Fruit fly (Drosophila melanogaster) whole organism, embryonic: ENCODE data around the gene CG31777.

ENCODE experiments used
- Abd-B ChIP-seq: fragments of 200-800 bp; sonication (Bioruptor generic); optimal IDR thresholded peaks from 2 replicates; lab custom pipeline; 2018; ENCODE audit warnings: missing biosample characterization, mild to moderate bottlenecking, missing genetic modification characterization, moderate library complexity
- Atf6 ChIP-seq: fragments of 200-800 bp; sonication (Bioruptor generic); IDR thresholded peaks from 2 replicates; pipeline ENCODE4 v1.3.6; 2022; ENCODE audit warnings: missing biosample characterization, missing genetic modification characterization
- CG12769 ChIP-seq: fragments of 200-800 bp; sonication (Bioruptor generic); optimal IDR thresholded peaks from 2 replicates; lab custom pipeline; 2019; ENCODE audit warnings: missing biosample characterization, mild to moderate bottlenecking, missing genetic modification characterization, moderate library complexity
- CG13123 ChIP-seq: fragments of 200-800 bp; sonication (Bioruptor generic); optimal IDR thresholded peaks from 2 replicates; lab custom pipeline; 2016; ENCODE audit warnings: missing biosample characterization, missing genetic modification characterization
- CG1602 ChIP-seq: fragments of 200-800 bp; sonication (Bioruptor generic); optimal IDR thresholded peaks from 3 replicates; lab custom pipeline; 2016; ENCODE audit warnings: missing biosample characterization, missing genetic modification characterization
- CG16863 ChIP-seq: fragments of 200-800 bp; sonication (Bioruptor generic); optimal IDR thresholded peaks from 3 replicates; lab custom pipeline; 2016; ENCODE audit warnings: missing biosample characterization, missing genetic modification characterization
- CG2116 ChIP-seq: fragments of 200-800 bp; sonication (Bioruptor generic); optimal IDR thresholded peaks from 3 replicates; lab custom pipeline; 2018; ENCODE audit warnings: missing biosample characterization, mild to moderate bottlenecking, missing genetic modification characterization
- CG2199 ChIP-seq: fragments of 200-800 bp; sonication (Bioruptor generic); IDR thresholded peaks from 3 replicates; pipeline ENCODE4 v1.3.6; 2022; ENCODE audit warnings: missing biosample characterization, missing genetic modification characterization
- CG3163 ChIP-seq: fragments of 200-800 bp; sonication (Bioruptor generic); optimal IDR thresholded peaks from 3 replicates; lab custom pipeline; 2016; ENCODE audit warnings: missing biosample characterization, missing genetic modification characterization
- CG4707 ChIP-seq: fragments of 200-800 bp; sonication (Bioruptor generic); optimal IDR thresholded peaks from 2 replicates; lab custom pipeline; 2018; ENCODE audit warnings: missing biosample characterization, mild to moderate bottlenecking, missing genetic modification characterization, moderate library complexity
- CG5953 ChIP-seq: fragments of 200-800 bp; sonication (Bioruptor generic); IDR thresholded peaks from 2 replicates; pipeline ENCODE4 v1.3.6; 2022; ENCODE audit warnings: missing biosample characterization, missing genetic modification characterization
- CG7745 ChIP-seq: fragments of 200-800 bp; sonication (Bioruptor generic); optimal IDR thresholded peaks from 2 replicates; lab custom pipeline; 2018; ENCODE audit warnings: missing biosample characterization, mild to moderate bottlenecking, missing genetic modification characterization, moderate library complexity
- CG9437 ChIP-seq: fragments of 200-800 bp; sonication (Bioruptor generic); optimal IDR thresholded peaks from 2 replicates; lab custom pipeline; 2018; ENCODE audit warnings: missing biosample characterization, mild to moderate bottlenecking, missing genetic modification characterization
- CkIIα-i1 ChIP-seq: fragments of 200-800 bp; sonication (Bioruptor generic); IDR thresholded peaks from 2 replicates; pipeline ENCODE4 v1.3.6; 2022; ENCODE audit warnings: missing biosample characterization, missing genetic modification characterization
- Deaf1 ChIP-seq: fragments of 200-800 bp; optimal IDR thresholded peaks from 3 replicates; lab custom pipeline; 2019; ENCODE audit warnings: missing biosample characterization, mild to moderate bottlenecking, missing genetic modification characterization, moderate library complexity
- Dp ChIP-seq: fragments of 200-800 bp; sonication (Bioruptor generic); optimal IDR thresholded peaks from 2 replicates; lab custom pipeline; 2018; ENCODE audit warnings: missing biosample characterization, mild to moderate bottlenecking, missing genetic modification characterization, moderate library complexity
- E2f2 ChIP-seq: fragments of 200-800 bp; sonication (Bioruptor generic); IDR thresholded peaks from 2 replicates; pipeline ENCODE4 v1.3.6; 2022; ENCODE audit warnings: missing biosample characterization, missing genetic modification characterization
- Hand ChIP-seq: fragments of 200-800 bp; sonication (Bioruptor generic); optimal IDR thresholded peaks from 2 replicates; lab custom pipeline; 2017; ENCODE audit warnings: mild to moderate bottlenecking, missing biosample characterization, missing genetic modification reagents, missing genetic modification characterization
- Pdp1 ChIP-seq, 2 experiments: fragments of 200-800 bp; sonication (Bioruptor generic); optimal IDR thresholded peaks; 3 replicates each; lab custom pipeline; 2016; ENCODE audit warnings: missing biosample characterization in 2 of 2, missing genetic modification characterization in 2 of 2, mild to moderate bottlenecking in 1 of 2, moderate library complexity in 1 of 2
- Trl ChIP-seq, 3 experiments: fragments of >200 bp in 2 of 3; fragments of 200-800 bp in 1 of 3; sonication (Bioruptor generic) in 1 of 3; optimal IDR thresholded peaks; 2 replicates in 1 of 3; 3 replicates in 2 of 3; lab custom pipeline; 2016 to 2017; ENCODE audit warnings: missing biosample characterization in 1 of 3, missing genetic modification characterization in 1 of 3
- Vsx1 ChIP-seq: fragments of 200-800 bp; sonication (Bioruptor generic); optimal IDR thresholded peaks from 2 replicates; lab custom pipeline; 2017; ENCODE audit warnings: missing biosample characterization, mild to moderate bottlenecking, missing genetic modification characterization, missing genetic modification reagents
- ap ChIP-seq: fragments of 200-800 bp; sonication (Bioruptor generic); IDR thresholded peaks from 2 replicates; pipeline ENCODE4 v1.3.6; 2022; ENCODE audit warnings: missing biosample characterization, missing genetic modification characterization
- ara ChIP-seq: fragments of 200-800 bp; sonication (Bioruptor generic); IDR thresholded peaks from 2 replicates; pipeline ENCODE4 v1.3.6; 2022; ENCODE audit warnings: missing biosample characterization, missing genetic modification characterization
- ato ChIP-seq: fragments of 200-800 bp; sonication (Bioruptor generic); IDR thresholded peaks from 2 replicates; pipeline ENCODE4 v1.3.6; 2022; ENCODE audit warnings: missing biosample characterization, missing genetic modification characterization; ENCODE audit not compliant: partially characterized antibody
- da ChIP-seq: fragments of 200-800 bp; sonication (Bioruptor generic); optimal IDR thresholded peaks from 2 replicates; lab custom pipeline; 2016; ENCODE audit warnings: missing biosample characterization, missing genetic modification characterization
- dati ChIP-seq: fragments of 200-800 bp; sonication (Bioruptor generic); IDR thresholded peaks from 2 replicates; pipeline ENCODE4 v1.3.6; 2022; ENCODE audit warnings: missing biosample characterization, missing genetic modification characterization
- dpn ChIP-seq, 2 experiments: fragments of 200-800 bp; sonication (Bioruptor generic); optimal IDR thresholded peaks; 3 replicates each; lab custom pipeline; 2016; ENCODE audit warnings: missing biosample characterization in 2 of 2, missing genetic modification characterization in 2 of 2
- esg ChIP-seq: fragments of 200-800 bp; sonication (Bioruptor generic); conservative IDR thresholded peaks from 2 replicates; pipeline ENCODE4 v1.3.6; 2022; ENCODE audit warnings: missing biosample characterization, missing genetic modification characterization
- eve ChIP-seq, 2 experiments: fragments of >200 bp; optimal IDR thresholded peaks; 2 replicates each; lab custom pipeline; 2017; ENCODE audit warnings: missing biosample characterization in 2 of 2, missing genetic modification characterization in 2 of 2
- ewg ChIP-seq: fragments of 200-800 bp; sonication (Bioruptor generic); optimal IDR thresholded peaks from 3 replicates; lab custom pipeline; 2017; ENCODE audit warnings: mild to moderate bottlenecking, missing biosample characterization, missing genetic modification reagents, missing genetic modification characterization
- grau ChIP-seq: fragments of 200-800 bp; optimal IDR thresholded peaks from 3 replicates; lab custom pipeline; 2019; ENCODE audit warnings: missing biosample characterization, mild to moderate bottlenecking, missing genetic modification characterization, moderate library complexity
- hb ChIP-seq: fragments of 200-800 bp; sonication (Bioruptor generic); IDR thresholded peaks from 3 replicates; pipeline ENCODE4 v1.3.6; 2022; ENCODE audit warnings: missing biosample characterization, missing genetic modification characterization; ENCODE audit not compliant: partially characterized antibody
- jigr1 ChIP-seq: fragments of 200-800 bp; sonication (Bioruptor generic); IDR thresholded peaks from 3 replicates; pipeline ENCODE4 v1.3.6; 2022; ENCODE audit warnings: missing biosample characterization, missing genetic modification characterization
- psq ChIP-seq: fragments of 200-800 bp; sonication (Bioruptor generic); optimal IDR thresholded peaks from 2 replicates; lab custom pipeline; 2017; ENCODE audit warnings: missing biosample characterization, missing genetic modification characterization
- pzg ChIP-seq: fragments of 200-800 bp; sonication (Bioruptor generic); optimal IDR thresholded peaks from 3 replicates; lab custom pipeline; 2018; ENCODE audit warnings: missing biosample characterization, mild to moderate bottlenecking, missing genetic modification characterization, moderate library complexity
- sens ChIP-seq: fragments of 200-800 bp; sonication (Bioruptor generic); peaks from one replicate; lab custom pipeline; 2016; ENCODE audit warnings: missing biosample characterization, missing genetic modification characterization
- slp2 ChIP-seq: fragments of 200-800 bp; sonication (Bioruptor generic); optimal IDR thresholded peaks from 2 replicates; lab custom pipeline; 2016; ENCODE audit warnings: missing biosample characterization, missing genetic modification characterization
- sqz ChIP-seq: fragments of 200-800 bp; sonication (Bioruptor generic); optimal IDR thresholded peaks from 3 replicates; lab custom pipeline; 2018; ENCODE audit warnings: missing biosample characterization, mild to moderate bottlenecking, missing genetic modification characterization
- stc ChIP-seq: fragments of 200-800 bp; sonication (Bioruptor generic); IDR thresholded peaks from 2 replicates; pipeline ENCODE4 v1.3.6; 2022; ENCODE audit warnings: missing biosample characterization, missing genetic modification characterization
- unc-4 ChIP-seq: fragments of 200-800 bp; sonication (Bioruptor generic); IDR thresholded peaks from 2 replicates; pipeline ENCODE4 v1.3.6; 2022; ENCODE audit warnings: missing biosample characterization, missing genetic modification characterization; ENCODE audit not compliant: partially characterized antibody

Gene CG31777

DNA sequence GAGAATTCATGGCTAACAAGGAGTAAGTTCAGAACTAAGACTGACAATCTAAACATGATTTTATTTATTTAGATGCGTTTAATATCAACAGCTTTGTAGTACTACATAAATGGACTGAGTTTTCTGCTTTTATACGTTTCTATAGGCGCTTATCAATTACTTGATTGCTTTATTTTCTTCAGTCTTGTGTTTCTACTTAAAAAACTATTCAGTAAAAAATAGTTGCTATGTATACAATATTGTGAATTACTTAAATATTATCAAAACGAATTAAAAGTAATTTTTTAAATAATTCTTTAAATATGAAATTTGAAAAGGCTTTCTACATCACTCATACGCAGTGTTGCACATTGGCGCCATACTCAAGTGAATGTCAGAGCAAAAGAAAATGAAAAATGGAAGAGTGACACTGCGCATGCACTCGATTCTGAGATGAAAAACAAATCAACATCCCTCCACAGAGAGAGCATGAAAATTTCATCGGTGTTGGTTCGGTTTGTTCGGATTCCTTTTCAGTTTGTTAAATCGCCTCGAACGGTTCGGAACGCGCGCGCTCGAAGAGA lies 10.9 kb upstream of the CG31777 start, which contains the start of the genes lectin-24A and Shaw:
Gene lectin-24A (minus strand): TSS at position 101 of the 563 bp plus-strand sequence.
Gene Shaw (plus strand): TSS at position 513 of the 563 bp plus-strand sequence.
- no peak for TF ChIP-seq CG13123 (GFP tag; lab: Kevin White, UChicago)
- no peak for TF ChIP-seq stc (GFP tag; lab: Robert Waterston, UW)
- TF ChIP-seq CG2116 = peak; percentile 48
- TF ChIP-seq CG1602 (GFP tag; lab: Kevin White, UChicago) = no peak
- no peak for TF ChIP-seq unc-4 (GFP tag; lab: Robert Waterston, UW)
- TF ChIP-seq CG16863 (GFP tag; lab: Kevin White, UChicago) = no peak
- TF ChIP-seq psq (GFP tag; lab: Kevin White, UChicago) = peak; percentile 31
- TF ChIP-seq Abd-B (GFP tag; lab: Kevin White, UChicago) = no peak
- TF ChIP-seq CG5953 (GFP tag; lab: Robert Waterston, UW) = no peak
- no peak for TF ChIP-seq Vsx1 (GFP tag; lab: Kevin White, UChicago)
- peak; percentile 2 for TF ChIP-seq pzg (GFP tag; lab: Kevin White, UChicago)
- peak; percentile 73 for TF ChIP-seq Deaf1 (tag; lab: Kevin White, UChicago)
- TF ChIP-seq dati = no peak
- TF ChIP-seq da = no peak
- no peak for TF ChIP-seq CG4707
- peak; percentile 83 for TF ChIP-seq ewg
- peak; percentile 19 for TF ChIP-seq Dp
- peak; percentile 36; the same call in 1 of the 2 replicates for TF ChIP-seq E2f2 (GFP tag; lab: Robert Waterston, UW)
- TF ChIP-seq, all 482 proteins: peak for 7

DNA sequence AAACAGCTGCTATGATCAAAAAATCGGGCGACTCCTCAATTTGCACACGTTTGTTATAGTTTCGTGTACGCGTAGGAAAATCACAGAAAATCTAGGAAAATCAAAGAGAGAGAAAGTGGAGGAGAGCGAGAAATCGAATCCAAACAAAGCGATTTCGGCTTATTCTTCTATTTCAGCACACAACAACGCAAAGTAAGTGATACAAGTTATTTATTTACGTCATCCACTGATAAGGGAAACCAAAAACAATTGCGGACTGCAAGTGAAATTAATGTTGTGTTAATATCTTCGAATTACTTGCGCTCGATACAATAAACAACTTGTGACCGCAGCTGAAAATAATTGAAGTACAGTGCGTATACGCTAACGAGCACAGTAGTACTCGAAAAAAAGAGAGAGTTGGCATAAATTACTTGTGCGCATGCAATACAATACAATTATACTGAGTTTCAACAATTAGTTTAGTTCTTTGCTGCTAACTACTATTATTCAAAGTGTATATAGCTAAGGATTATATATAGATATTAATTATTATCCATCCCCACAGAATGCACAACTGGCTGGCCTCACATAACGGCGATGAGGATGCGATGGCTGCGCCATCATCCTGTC lies 6.8 kb upstream of the CG31777 start:
- TF ChIP-seq eve (GFP tag; optimal IDR thresholded peaks at IDR 0.05; lab: Kevin White, UChicago) = peak in 1 of 2 experiments; percentile 89
- no peak for TF ChIP-seq hb (GFP tag; lab: Robert Waterston, UW)
- no peak for TF ChIP-seq Hand (GFP tag; lab: Kevin White, UChicago)
- TF ChIP-seq ato = no peak
- TF ChIP-seq CG2199 = 0 out of 3 replicates have a peak, but pooled peaks have one; percentile 26
- 0 out of 2 replicates have a peak, but pooled peaks have one; percentile 8 for TF ChIP-seq Atf6 (GFP tag; lab: Robert Waterston, UW)
- TF ChIP-seq Pdp1 (GFP tag; optimal IDR thresholded peaks at IDR 0.05; lab: Kevin White, UChicago) = peak in 1 of 2 experiments; percentile 77
- no peak for TF ChIP-seq ara (GFP tag; lab: Robert Waterston, UW)
- no peak for TF ChIP-seq esg (GFP tag; lab: Robert Waterston, UW)
- TF ChIP-seq sens (GFP tag; lab: Kevin White, UChicago) = peak; percentile 43
- no peak for TF ChIP-seq CkIIα-i1 (GFP tag; lab: Robert Waterston, UW)
- TF ChIP-seq CG9437 = no peak
- no peak for TF ChIP-seq CG7745 (tag; lab: Kevin White, UChicago)
- no peak for TF ChIP-seq dpn (GFP tag; optimal IDR thresholded peaks at IDR 0.05; lab: Kevin White, UChicago)
- TF ChIP-seq Trl (optimal IDR thresholded peaks at IDR 0.05; lab: Kevin White, UChicago) = peak in 1 of 2 experiments; percentile 13
- no peak for TF ChIP-seq Trl (GFP tag; optimal IDR thresholded peaks at IDR 0.05; lab: Kevin White, UChicago)
- peak; percentile 18; the same call in 1 of the 2 replicates for TF ChIP-seq ap (GFP tag; lab: Robert Waterston, UW)
- no peak for TF ChIP-seq jigr1 (GFP tag; lab: Robert Waterston, UW)
- no peak for TF ChIP-seq slp2 (GFP tag; lab: Kevin White, UChicago)
- TF ChIP-seq grau = peak; percentile 88
- no peak for TF ChIP-seq sqz (GFP tag; lab: Kevin White, UChicago)
- TF ChIP-seq CG12769 = no peak
- no peak for TF ChIP-seq CG3163 (GFP tag; lab: Kevin White, UChicago)
- TF ChIP-seq, all 482 proteins: peak for 8
